Worm (Caenorhabditis elegans) whole organism, late embryonic: ENCODE results near the gene F56D2.2.

ENCODE experiments used
- C08G9.2 ChIP-seq: sonication (generic microtip); optimal IDR thresholded peaks from 2 replicates; lab custom pipeline; 2016; ENCODE audit warnings: mild to moderate bottlenecking, missing genetic modification characterization, moderate library complexity, missing compliant biosample characterization
- C38D4.7 ChIP-seq: fragments of 200-800 bp; sonication (Bioruptor generic); optimal IDR thresholded peaks from 2 replicates; lab custom pipeline; 2018; ENCODE audit warnings: mild to moderate bottlenecking, missing genetic modification characterization, moderate library complexity, missing compliant biosample characterization
- F13H6.1 ChIP-seq: sonication (generic microtip); optimal IDR thresholded peaks from 2 replicates; lab custom pipeline; 2016; ENCODE audit warnings: missing genetic modification characterization, missing compliant biosample characterization
- K02D7.2 ChIP-seq: sonication (generic microtip); optimal IDR thresholded peaks from 2 replicates; lab custom pipeline; 2017; ENCODE audit warnings: mild to moderate bottlenecking, missing genetic modification characterization, missing compliant biosample characterization
- K09A11.1 ChIP-seq: sonication (generic microtip); optimal IDR thresholded peaks from 2 replicates; lab custom pipeline; 2017; ENCODE audit warnings: antibody characterized with exemption, mild to moderate bottlenecking, missing genetic modification characterization, missing compliant biosample characterization; ENCODE audit not compliant: insufficient read depth
- Y22D7AL.16 ChIP-seq: sonication (generic microtip); optimal IDR thresholded peaks from 2 replicates; lab custom pipeline; 2016; ENCODE audit warnings: missing genetic modification characterization, missing compliant biosample characterization
- ahr-1 ChIP-seq: sonication (generic microtip); optimal IDR thresholded peaks from 2 replicates; lab custom pipeline; 2016; ENCODE audit warnings: missing genetic modification characterization, missing compliant biosample characterization
- ama-1 ChIP-seq: fragments of 150-350 bp; optimal IDR thresholded peaks from 2 replicates; lab custom pipeline; 2014
- ceh-18 ChIP-seq: sonication (generic microtip); optimal IDR thresholded peaks from 2 replicates; lab custom pipeline; 2016; ENCODE audit warnings: missing genetic modification characterization, missing compliant biosample characterization
- ceh-2 ChIP-seq: sonication (generic microtip); optimal IDR thresholded peaks from 2 replicates; lab custom pipeline; 2016; ENCODE audit warnings: missing genotype, missing genetic modification characterization, missing compliant biosample characterization
- ceh-24 ChIP-seq: sonication (generic microtip); optimal IDR thresholded peaks from 2 replicates; lab custom pipeline; 2016; ENCODE audit warnings: mild to moderate bottlenecking, missing genetic modification characterization, missing compliant biosample characterization
- ceh-30 ChIP-seq: fragments of 150-350 bp; optimal IDR thresholded peaks from 2 replicates; lab custom pipeline; 2014; ENCODE audit warnings: missing biosample characterization, missing genetic modification characterization
- ceh-31 ChIP-seq: sonication (generic microtip); optimal IDR thresholded peaks from 2 replicates; lab custom pipeline; 2016; ENCODE audit warnings: missing genetic modification characterization, missing compliant biosample characterization
- ceh-34 ChIP-seq: sonication (generic microtip); optimal IDR thresholded peaks from 2 replicates; lab custom pipeline; 2016; ENCODE audit warnings: mild to moderate bottlenecking, missing genetic modification characterization, missing compliant biosample characterization
- ceh-48 ChIP-seq: sonication (generic microtip); optimal IDR thresholded peaks from 2 replicates; lab custom pipeline; 2016; ENCODE audit warnings: missing genetic modification characterization, inconsistent platforms, missing compliant biosample characterization
- ceh-9 ChIP-seq: sonication (generic microtip); optimal IDR thresholded peaks from 2 replicates; lab custom pipeline; 2016; ENCODE audit warnings: mild to moderate bottlenecking, missing genetic modification characterization, inconsistent platforms, missing compliant biosample characterization
- che-1 ChIP-seq: sonication (generic microtip); optimal IDR thresholded peaks from 2 replicates; lab custom pipeline; 2016; ENCODE audit warnings: mild to moderate bottlenecking, missing genetic modification characterization, missing compliant biosample characterization
- dmd-4 ChIP-seq: sonication (generic microtip); optimal IDR thresholded peaks from 2 replicates; lab custom pipeline; 2016; ENCODE audit warnings: borderline replicate concordance, missing genetic modification characterization, missing compliant biosample characterization
- elt-2 ChIP-seq: sonication (generic microtip); optimal IDR thresholded peaks from 2 replicates; lab custom pipeline; 2016; ENCODE audit warnings: missing genetic modification reagents, missing genetic modification characterization, missing compliant biosample characterization
- elt-4 ChIP-seq: sonication (generic microtip); optimal IDR thresholded peaks from 2 replicates; lab custom pipeline; 2016; ENCODE audit warnings: missing genetic modification characterization, missing compliant biosample characterization
- ets-4 ChIP-seq: sonication (generic microtip); optimal IDR thresholded peaks from 2 replicates; lab custom pipeline; 2016; ENCODE audit warnings: missing genetic modification characterization, missing compliant biosample characterization
- eyg-1 ChIP-seq: sonication (generic microtip); optimal IDR thresholded peaks from 2 replicates; lab custom pipeline; 2016; ENCODE audit warnings: missing genotype, missing genetic modification characterization, missing compliant biosample characterization
- fax-1 ChIP-seq: sonication (generic microtip); optimal IDR thresholded peaks from 2 replicates; lab custom pipeline; 2016; ENCODE audit warnings: missing genotype, missing genetic modification characterization, missing compliant biosample characterization
- fkh-10 ChIP-seq: fragments of 150-350 bp; optimal IDR thresholded peaks from 2 replicates; lab custom pipeline; 2014; ENCODE audit warnings: missing biosample characterization, missing genetic modification reagents, missing genetic modification characterization
- fkh-6 ChIP-seq: sonication (generic microtip); optimal IDR thresholded peaks from 2 replicates; lab custom pipeline; 2016; ENCODE audit warnings: missing genetic modification characterization, missing compliant biosample characterization
- hlh-15 ChIP-seq: sonication (generic microtip); optimal IDR thresholded peaks from 2 replicates; lab custom pipeline; 2016; ENCODE audit warnings: missing genetic modification characterization, missing compliant biosample characterization
- hlh-6 ChIP-seq: sonication (generic microtip); optimal IDR thresholded peaks from 2 replicates; lab custom pipeline; 2016; ENCODE audit warnings: missing genotype, missing genetic modification characterization, missing compliant biosample characterization
- lim-6 ChIP-seq: sonication (generic microtip); optimal IDR thresholded peaks from 2 replicates; lab custom pipeline; 2016; ENCODE audit warnings: missing genetic modification characterization, missing compliant biosample characterization
- lin-11 ChIP-seq: fragments of 200-800 bp; sonication (Bioruptor generic); optimal IDR thresholded peaks from 2 replicates; lab custom pipeline; 2018; ENCODE audit warnings: mild to moderate bottlenecking, missing genetic modification characterization, missing compliant biosample characterization
- madf-2 ChIP-seq: sonication (generic microtip); optimal IDR thresholded peaks from 2 replicates; lab custom pipeline; 2017; ENCODE audit warnings: missing genetic modification characterization, missing compliant biosample characterization
- mec-3 ChIP-seq: sonication (generic microtip); optimal IDR thresholded peaks from 2 replicates; lab custom pipeline; 2016; ENCODE audit warnings: borderline replicate concordance, missing genetic modification characterization, missing compliant biosample characterization
- nfya-1 ChIP-seq: sonication (generic microtip); optimal IDR thresholded peaks from 2 replicates; lab custom pipeline; 2017; ENCODE audit warnings: missing genetic modification characterization, mild to moderate bottlenecking, missing compliant biosample characterization, antibody characterized with exemption, moderate library complexity
- nhr-11 ChIP-seq: fragments of 150-350 bp; optimal IDR thresholded peaks from 2 replicates; lab custom pipeline; 2014; ENCODE audit warnings: missing biosample characterization, missing genetic modification characterization
- nhr-232 ChIP-seq: sonication (generic microtip); optimal IDR thresholded peaks from 2 replicates; lab custom pipeline; 2016; ENCODE audit warnings: missing genetic modification characterization, missing compliant biosample characterization
- pag-3 ChIP-seq: sonication (generic microtip); optimal IDR thresholded peaks from 2 replicates; lab custom pipeline; 2016; ENCODE audit warnings: missing compliant biosample characterization, missing genetic modification characterization, borderline replicate concordance
- pat-9 ChIP-seq: fragments of 200-800 bp; sonication (Bioruptor generic); optimal IDR thresholded peaks from 2 replicates; lab custom pipeline; 2018; ENCODE audit warnings: mild to moderate bottlenecking, missing genetic modification characterization, moderate library complexity, missing compliant biosample characterization
- pax-1 ChIP-seq: fragments of 150-350 bp; optimal IDR thresholded peaks from 2 replicates; lab custom pipeline; 2014; ENCODE audit warnings: missing biosample characterization, missing genetic modification characterization
- pha-2 ChIP-seq: sonication (generic microtip); optimal IDR thresholded peaks from 2 replicates; lab custom pipeline; 2017; ENCODE audit warnings: mild to moderate bottlenecking, missing genetic modification characterization, missing compliant biosample characterization
- pros-1 ChIP-seq: fragments of 150-350 bp; optimal IDR thresholded peaks from 2 replicates; lab custom pipeline; 2014; ENCODE audit warnings: missing biosample characterization, missing genetic modification reagents, missing genetic modification characterization
- ref-2 ChIP-seq: sonication (generic microtip); optimal IDR thresholded peaks from 2 replicates; lab custom pipeline; 2016; ENCODE audit warnings: missing genetic modification characterization, missing compliant biosample characterization
- rnt-1 ChIP-seq: sonication (generic microtip); optimal IDR thresholded peaks from 2 replicates; lab custom pipeline; 2016; ENCODE audit warnings: missing genetic modification characterization, missing compliant biosample characterization
- sox-2 ChIP-seq: fragments of 200-800 bp; sonication (Bioruptor generic); IDR thresholded peaks from 2 replicates; pipeline ENCODE4 v1.3.6; 2022; ENCODE audit warnings: missing genetic modification reagents, missing genetic modification characterization, missing compliant biosample characterization
- sox-4 ChIP-seq: sonication (generic microtip); optimal IDR thresholded peaks from 2 replicates; lab custom pipeline; 2017; ENCODE audit warnings: mild to moderate bottlenecking, missing genetic modification characterization, inconsistent platforms, missing compliant biosample characterization
- tbx-2 ChIP-seq: sonication (generic microtip); optimal IDR thresholded peaks from 2 replicates; lab custom pipeline; 2016; ENCODE audit warnings: missing genetic modification characterization, missing compliant biosample characterization
- tbx-7 ChIP-seq: sonication (generic microtip); optimal IDR thresholded peaks from 2 replicates; lab custom pipeline; 2016; ENCODE audit warnings: missing genotype, missing genetic modification characterization, missing compliant biosample characterization
- ttx-3 ChIP-seq: sonication (generic microtip); optimal IDR thresholded peaks from 2 replicates; lab custom pipeline; 2016; ENCODE audit warnings: missing genetic modification reagents, missing genetic modification characterization, missing compliant biosample characterization
- unc-3 ChIP-seq, 2 experiments: fragments of 200-800 bp in 1 of 2; sonication (Bioruptor generic) in 1 of 2; sonication (generic microtip) in 1 of 2; conservative IDR thresholded peaks in 1 of 2; optimal IDR thresholded peaks in 1 of 2; 2 replicates each; pipeline versions ENCODE4 v1.3.6 to Lab custom; 2016 to 2022; ENCODE audit warnings: missing compliant biosample characterization in 2 of 2, missing genetic modification characterization in 2 of 2, missing genetic modification reagents in 1 of 2
- unc-42 ChIP-seq: sonication (generic microtip); optimal IDR thresholded peaks from 2 replicates; lab custom pipeline; 2016; ENCODE audit warnings: missing genotype, missing genetic modification characterization, missing compliant biosample characterization
- unc-55 ChIP-seq: sonication (generic microtip); optimal IDR thresholded peaks from 2 replicates; lab custom pipeline; 2017; ENCODE audit warnings: missing biosample characterization, missing genetic modification reagents, missing genetic modification characterization
- unc-86 ChIP-seq: sonication (generic microtip); optimal IDR thresholded peaks from 2 replicates; lab custom pipeline; 2016; ENCODE audit warnings: missing genetic modification characterization, missing compliant biosample characterization
- zip-5 ChIP-seq: sonication (generic microtip); optimal IDR thresholded peaks from 2 replicates; lab custom pipeline; 2016; ENCODE audit warnings: missing genetic modification characterization, missing compliant biosample characterization

Gene F56D2.2

ce11 chrIII:5557246-5557819 lies 29.7 kb upstream of the F56D2.2 start, which contains the start of gene rpc-2:
Gene rpc-2, plus strand, starts transcription at chrIII:5557365.
- TF ChIP-seq fkh-6 (tag; lab: Kevin White, UChicago) (no peak), sox-2 (GFP tag; lab: Robert Waterston, UW) (no peak), F13H6.1 (tag; lab: Kevin White, UChicago) (no peak), ama-1 (no peak), ref-2 (tag; lab: Kevin White, UChicago) (no peak)

DNA sequence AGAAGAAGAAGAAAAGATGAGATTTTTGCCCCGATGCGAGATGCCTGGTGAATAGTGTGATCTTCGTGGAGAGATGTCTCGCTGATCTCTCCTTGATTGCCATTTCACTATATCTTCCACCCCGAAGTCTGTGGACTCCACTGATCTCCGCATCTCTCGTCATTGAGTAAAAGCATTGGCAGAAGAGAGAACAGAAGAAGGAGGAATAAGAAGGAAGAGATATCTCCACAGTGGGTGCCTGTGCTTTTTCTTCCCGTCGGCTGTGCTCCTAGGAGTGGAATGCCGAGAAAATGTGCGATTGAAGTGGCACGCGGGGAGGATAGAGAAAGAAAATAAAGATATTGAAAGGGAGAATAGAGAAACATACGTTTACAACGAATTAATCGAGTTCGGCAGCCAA lies 23.4 kb upstream of the F56D2.2 start:
- TF ChIP-seq fkh-6 (tag; lab: Kevin White, UChicago) (no peak), ceh-18 (tag; lab: Kevin White, UChicago) (peak; percentile 86), ceh-48 (tag; lab: Kevin White, UChicago) (no peak), dmd-4 (no peak), unc-55 (GFP tag; lab: Kevin White, UChicago) (peak; percentile 42), ttx-3 (tag; lab: Kevin White, UChicago) (no peak), fkh-10 (GFP tag; lab: Kevin White, UChicago) (no peak), pat-9 (tag; lab: Kevin White, UChicago) (peak; percentile 25), elt-4 (tag; lab: Kevin White, UChicago) (no peak), ceh-30 (tag; lab: Kevin White, UChicago) (no peak), elt-2 (tag; lab: Kevin White, UChicago) (no peak), hlh-6 (no peak), hlh-15 (no peak), Y22D7AL.16 (tag; lab: Kevin White, UChicago) (no peak), pros-1 (tag; lab: Kevin White, UChicago) (no peak), ama-1 (no peak), sox-4 (tag; lab: Kevin White, UChicago) (no peak), lim-6 (tag; lab: Kevin White, UChicago) (no peak), tbx-2 (tag; lab: Kevin White, UChicago) (peak; percentile 56), ahr-1 (tag; lab: Kevin White, UChicago) (no peak), C38D4.7 (GFP tag; lab: Kevin White, UChicago) (no peak), fax-1 (tag; lab: Kevin White, UChicago) (no peak), nfya-1 (tag; lab: Kevin White, UChicago) (peak; percentile 62), ceh-31 (tag; lab: Kevin White, UChicago) (no peak), K02D7.2 (tag; lab: Kevin White, UChicago) (no peak), madf-2 (tag; lab: Kevin White, UChicago) (no peak), unc-3 (GFP tag; conservative IDR thresholded peaks at IDR 0.05; lab: Robert Waterston, UW) (no peak), unc-3 (tag; optimal IDR thresholded peaks at IDR 0.05; lab: Kevin White, UChicago) (no peak), eyg-1 (tag; lab: Kevin White, UChicago) (no peak), nhr-11 (tag; lab: Kevin White, UChicago) (no peak), pha-2 (tag; lab: Kevin White, UChicago) (no peak), C08G9.2 (tag; lab: Kevin White, UChicago) (no peak), pax-1 (tag; lab: Kevin White, UChicago) (no peak), tbx-7 (tag; lab: Kevin White, UChicago) (no peak), rnt-1 (tag; lab: Kevin White, UChicago) (peak; percentile 65), zip-5 (tag; lab: Kevin White, UChicago) (no peak), unc-42 (tag; lab: Kevin White, UChicago) (no peak), nhr-232 (tag; lab: Kevin White, UChicago) (no peak), K09A11.1 (tag; lab: Kevin White, UChicago) (no peak), mec-3 (tag; lab: Kevin White, UChicago) (no peak), unc-86 (tag; lab: Kevin White, UChicago) (no peak), ceh-24 (tag; lab: Kevin White, UChicago) (no peak), pag-3 (tag; lab: Kevin White, UChicago) (no peak), ets-4 (tag; lab: Kevin White, UChicago) (no peak), ceh-9 (tag; lab: Kevin White, UChicago) (no peak), F13H6.1 (tag; lab: Kevin White, UChicago) (no peak), lin-11 (tag; lab: Kevin White, UChicago) (no peak), ceh-2 (no peak), ceh-34 (tag; lab: Kevin White, UChicago) (peak; percentile 60), che-1 (tag; lab: Kevin White, UChicago) (no peak)
